Fruit fly (Drosophila melanogaster) whole organism, prepupa: ENCODE measurements around the gene Mdh2.

Experiments
- Blimp-1 ChIP-seq: fragments of 200-800 bp; sonication (Bioruptor generic); optimal IDR thresholded peaks from 3 replicates; lab custom pipeline; 2017; ENCODE audit warnings: missing biosample characterization, missing genetic modification characterization, mild to moderate bottlenecking, moderate library complexity, missing genetic modification reagents
- CG10631 ChIP-seq: fragments of 200-800 bp; sonication (Bioruptor generic); optimal IDR thresholded peaks from 2 replicates; lab custom pipeline; 2016; ENCODE audit warnings: missing biosample characterization, missing genetic modification characterization
- CG10669 ChIP-seq: fragments of 200-800 bp; sonication (Bioruptor generic); optimal IDR thresholded peaks from 3 replicates; lab custom pipeline; 2018; ENCODE audit warnings: missing biosample characterization, mild to moderate bottlenecking, missing genetic modification characterization, moderate library complexity
- CG11294 ChIP-seq: fragments of 200-800 bp; sonication (Bioruptor generic); IDR thresholded peaks from 2 replicates; pipeline ENCODE4 v1.3.6; 2022; ENCODE audit warnings: missing biosample characterization, missing genetic modification characterization
- CG15336 ChIP-seq: fragments of 200-800 bp; sonication (Bioruptor generic); IDR thresholded peaks from 2 replicates; pipeline ENCODE4 v1.3.6; 2022; ENCODE audit warnings: missing biosample characterization, missing genetic modification characterization
- CG1621 ChIP-seq: fragments of 200-800 bp; sonication (Bioruptor generic); optimal IDR thresholded peaks from 3 replicates; lab custom pipeline; 2018; ENCODE audit warnings: missing biosample characterization, mild to moderate bottlenecking, missing genetic modification characterization
- CG16779 ChIP-seq: fragments of 200-800 bp; sonication (Bioruptor generic); optimal IDR thresholded peaks from 3 replicates; lab custom pipeline; 2017; ENCODE audit warnings: missing biosample characterization, mild to moderate bottlenecking, missing genetic modification characterization
- CG3032 ChIP-seq: fragments of 200-800 bp; optimal IDR thresholded peaks from 2 replicates; lab custom pipeline; 2019; ENCODE audit warnings: missing biosample characterization, mild to moderate bottlenecking, missing genetic modification characterization, moderate library complexity
- CG31627 ChIP-seq: fragments of 200-800 bp; sonication (Bioruptor generic); optimal IDR thresholded peaks from 3 replicates; lab custom pipeline; 2016; ENCODE audit warnings: missing biosample characterization, missing genetic modification characterization
- CG34406 ChIP-seq: fragments of 200-800 bp; sonication (Bioruptor generic); optimal IDR thresholded peaks from 3 replicates; lab custom pipeline; 2016; ENCODE audit warnings: missing biosample characterization, missing genetic modification characterization
- CG6163 ChIP-seq: fragments of 200-800 bp; sonication (Bioruptor generic); IDR thresholded peaks from 3 replicates; pipeline ENCODE4 v1.3.6; 2022; ENCODE audit warnings: missing biosample characterization, missing genetic modification characterization
- CG6854 ChIP-seq: fragments of 200-800 bp; sonication (Bioruptor generic); optimal IDR thresholded peaks from 2 replicates; lab custom pipeline; 2017; ENCODE audit warnings: missing biosample characterization, mild to moderate bottlenecking, missing genetic modification characterization
- CG8119 ChIP-seq: fragments of 200-800 bp; sonication (Bioruptor generic); IDR thresholded peaks from 3 replicates; pipeline ENCODE4 v1.3.6; 2022; ENCODE audit warnings: missing biosample characterization, missing genetic modification characterization
- CG8319 ChIP-seq: fragments of 200-800 bp; sonication (Bioruptor generic); optimal IDR thresholded peaks from 3 replicates; lab custom pipeline; 2016; ENCODE audit warnings: missing biosample characterization, missing genetic modification characterization
- CG8632 ChIP-seq: fragments of 200-800 bp; sonication (Bioruptor generic); optimal IDR thresholded peaks from 3 replicates; lab custom pipeline; 2016; ENCODE audit warnings: missing biosample characterization, missing genetic modification characterization
- CG9139 ChIP-seq: fragments of 200-800 bp; sonication (Bioruptor generic); optimal IDR thresholded peaks from 3 replicates; lab custom pipeline; 2017; ENCODE audit warnings: missing biosample characterization, mild to moderate bottlenecking, missing genetic modification characterization
- Eip75B ChIP-seq: fragments of 200-800 bp; sonication (Bioruptor generic); optimal IDR thresholded peaks from 3 replicates; lab custom pipeline; 2016; ENCODE audit warnings: missing biosample characterization, missing genetic modification characterization
- Eip78C ChIP-seq: fragments of 200-800 bp; sonication (Bioruptor generic); peaks from one replicate; lab custom pipeline; 2016; ENCODE audit warnings: missing biosample characterization, missing genetic modification characterization
- Eip93F ChIP-seq: fragments of 200-800 bp; sonication (Bioruptor generic); optimal IDR thresholded peaks from 2 replicates; lab custom pipeline; 2016; ENCODE audit warnings: missing biosample characterization, mild to moderate bottlenecking, missing genetic modification characterization
- Ets96B ChIP-seq: fragments of 200-800 bp; optimal IDR thresholded peaks from 2 replicates; lab custom pipeline; 2019; ENCODE audit warnings: missing biosample characterization, mild to moderate bottlenecking, missing genetic modification characterization, moderate library complexity
- Gug ChIP-seq: fragments of 200-800 bp; sonication (Bioruptor generic); IDR thresholded peaks from 2 replicates; pipeline ENCODE4 v1.3.6; 2022; ENCODE audit warnings: missing biosample characterization, missing genetic modification characterization
- Hr39 ChIP-seq: fragments of 200-800 bp; sonication (Bioruptor generic); optimal IDR thresholded peaks from 2 replicates; lab custom pipeline; 2016; ENCODE audit warnings: missing biosample characterization, missing genetic modification characterization
- Hr4 ChIP-seq: fragments of 200-800 bp; sonication (Bioruptor generic); optimal IDR thresholded peaks from 3 replicates; lab custom pipeline; 2016; ENCODE audit warnings: missing biosample characterization, missing genetic modification characterization
- OdsH ChIP-seq: fragments of 200-800 bp; sonication (Bioruptor generic); optimal IDR thresholded peaks from 3 replicates; lab custom pipeline; 2016; ENCODE audit warnings: missing biosample characterization, missing genetic modification characterization
- Smox ChIP-seq: fragments of 200-800 bp; sonication (Bioruptor generic); optimal IDR thresholded peaks from 3 replicates; lab custom pipeline; 2016; ENCODE audit warnings: missing biosample characterization, missing genetic modification characterization
- Sox102F ChIP-seq: fragments of 200-800 bp; sonication (Bioruptor generic); optimal IDR thresholded peaks from 2 replicates; lab custom pipeline; 2016; ENCODE audit warnings: missing biosample characterization, mild to moderate bottlenecking, missing genetic modification characterization
- Sox15 ChIP-seq: fragments of 200-800 bp; sonication (Bioruptor generic); optimal IDR thresholded peaks from 3 replicates; lab custom pipeline; 2016; ENCODE audit warnings: missing biosample characterization, missing genetic modification characterization
- achi ChIP-seq: fragments of 200-800 bp; sonication (Bioruptor generic); optimal IDR thresholded peaks from 3 replicates; lab custom pipeline; 2016; ENCODE audit warnings: missing biosample characterization, missing genetic modification characterization
- acj6 ChIP-seq: fragments of 200-800 bp; sonication (Bioruptor generic); optimal IDR thresholded peaks from 3 replicates; lab custom pipeline; 2016; ENCODE audit warnings: missing biosample characterization, missing genetic modification characterization
- dac ChIP-seq: fragments of 200-800 bp; sonication (Bioruptor generic); optimal IDR thresholded peaks from 2 replicates; lab custom pipeline; 2017; ENCODE audit warnings: missing biosample characterization, mild to moderate bottlenecking, missing genetic modification characterization
- dsx ChIP-seq: fragments of 200-800 bp; optimal IDR thresholded peaks from 3 replicates; lab custom pipeline; 2019; ENCODE audit warnings: missing biosample characterization, mild to moderate bottlenecking, missing genetic modification characterization, moderate library complexity; ENCODE audit not compliant: poor library complexity, severe bottlenecking
- eg ChIP-seq: fragments of 200-800 bp; sonication (Bioruptor generic); IDR thresholded peaks from 3 replicates; pipeline ENCODE4 v1.3.6; 2022; ENCODE audit warnings: missing biosample characterization, missing genetic modification characterization
- esn ChIP-seq: fragments of 200-800 bp; sonication (Bioruptor generic); optimal IDR thresholded peaks from 2 replicates; lab custom pipeline; 2016; ENCODE audit warnings: missing biosample characterization, mild to moderate bottlenecking, missing genetic modification characterization, moderate library complexity
- fd85E ChIP-seq: fragments of 200-800 bp; sonication (Bioruptor generic); optimal IDR thresholded peaks from 3 replicates; lab custom pipeline; 2016; ENCODE audit warnings: missing biosample characterization, missing genetic modification characterization
- fkh ChIP-seq: fragments of 200-800 bp; sonication (Bioruptor generic); optimal IDR thresholded peaks from 3 replicates; lab custom pipeline; 2017; ENCODE audit warnings: missing biosample characterization, mild to moderate bottlenecking, missing genetic modification characterization, moderate library complexity
- lz ChIP-seq: fragments of 200-800 bp; sonication (Bioruptor generic); optimal IDR thresholded peaks from 3 replicates; lab custom pipeline; 2016; ENCODE audit warnings: missing biosample characterization, missing genetic modification characterization
- net ChIP-seq: fragments of 200-800 bp; sonication (Bioruptor generic); optimal IDR thresholded peaks from 3 replicates; lab custom pipeline; 2016; ENCODE audit warnings: missing biosample characterization, missing genetic modification characterization
- pdm3 ChIP-seq: fragments of 200-800 bp; sonication (Bioruptor generic); optimal IDR thresholded peaks from 3 replicates; lab custom pipeline; 2016; ENCODE audit warnings: missing biosample characterization, missing genetic modification characterization
- salr ChIP-seq, 2 experiments: fragments of 200-800 bp; sonication (Bioruptor generic); optimal IDR thresholded peaks; 3 replicates each; lab custom pipeline; 2016 to 2018; ENCODE audit warnings: missing biosample characterization in 2 of 2, missing genetic modification characterization in 2 of 2, mild to moderate bottlenecking in 1 of 2
- spab ChIP-seq: fragments of 200-800 bp; sonication (Bioruptor generic); optimal IDR thresholded peaks from 2 replicates; lab custom pipeline; 2017; ENCODE audit warnings: missing biosample characterization, mild to moderate bottlenecking, missing genetic modification characterization, missing genetic modification reagents
- ss ChIP-seq, 2 experiments: fragments of 200-800 bp; sonication (Bioruptor generic); optimal IDR thresholded peaks; 2 replicates in 1 of 2; 3 replicates in 1 of 2; lab custom pipeline; 2017 to 2018; ENCODE audit warnings: mild to moderate bottlenecking in 2 of 2, missing biosample characterization in 2 of 2, missing genetic modification characterization in 2 of 2, moderate library complexity in 1 of 2
- svp ChIP-seq: fragments of 200-800 bp; sonication (Bioruptor generic); peaks from one replicate; lab custom pipeline; 2016; ENCODE audit warnings: missing biosample characterization, missing genetic modification characterization
- topi ChIP-seq: fragments of 200-800 bp; sonication (Bioruptor generic); optimal IDR thresholded peaks from 3 replicates; lab custom pipeline; 2016; ENCODE audit warnings: missing biosample characterization, missing genetic modification characterization

Mdh2 gene

dm6 chr3R:18242089-18242955 lies 16.1 kb downstream of the Mdh2 start, which contains the start of the genes CG7156 and 14-3-3epsilon (continued):
- peak; percentile 10 for TF ChIP-seq Blimp-1
- TF ChIP-seq CG6163 (GFP tag; lab: Robert Waterston, UW) = 0 out of 3 replicates have a peak, but pooled peaks have one; percentile 31
- no peak for TF ChIP-seq CG3032
- no peak for TF ChIP-seq Eip93F (GFP tag; lab: Kevin White, UChicago)
- peak; percentile 64 for TF ChIP-seq esn (GFP tag; lab: Kevin White, UChicago)
- peak; percentile 19; the same call in 1 of the 3 replicates for TF ChIP-seq CG8119 (GFP tag; lab: Robert Waterston, UW)
- peak; percentile 56 for TF ChIP-seq CG9139 (GFP tag; lab: Kevin White, UChicago)
- no peak for TF ChIP-seq fkh
- peak; percentile 48 for TF ChIP-seq achi (GFP tag; lab: Kevin White, UChicago)
- TF ChIP-seq svp (GFP tag; lab: Kevin White, UChicago) = peak; percentile 48
- TF ChIP-seq, all 60 proteins: peak for 25

DNA sequence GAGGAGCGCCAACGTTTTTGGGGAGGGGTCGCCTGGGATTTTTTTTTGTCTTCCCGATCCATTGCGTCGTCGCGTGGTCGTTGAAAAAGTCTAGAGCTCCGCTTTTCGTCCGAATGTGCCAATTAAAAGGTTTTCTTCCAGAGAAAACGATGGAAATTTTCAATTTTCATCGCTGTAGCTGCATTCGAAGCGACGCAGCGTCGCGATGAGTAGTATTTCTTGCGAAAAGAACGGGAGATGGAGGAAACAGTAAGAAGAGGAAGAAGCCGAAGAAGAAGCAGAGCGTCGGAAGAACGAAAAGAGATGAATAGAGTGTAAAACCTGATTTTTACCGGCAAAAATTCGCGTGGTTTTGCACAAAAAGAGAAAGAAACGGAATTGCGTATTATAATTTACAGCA lies 16.8 kb downstream of the Mdh2 start:
- TF ChIP-seq CG6163 (GFP tag; lab: Robert Waterston, UW) (peak; percentile 15; the same call in 1 of the 3 replicates), ss (GFP tag; optimal IDR thresholded peaks at IDR 0.05; lab: Kevin White, UChicago) (no peak), Eip78C (GFP tag; lab: Kevin White, UChicago) (peak; percentile 2), eg (GFP tag; lab: Robert Waterston, UW) (0 out of 3 replicates have a peak, but pooled peaks have one; percentile 5)

dm6 chr3R:18243718-18244170 lies 17.5 kb downstream of the Mdh2 start:
- TF ChIP-seq Gug = 0 out of 2 replicates have a peak, but pooled peaks have one; percentile 35
- peak; percentile 47 for TF ChIP-seq CG31627
- TF ChIP-seq CG16779 (tag; lab: Kevin White, UChicago) = no peak
- TF ChIP-seq net = no peak
- peak; percentile 49 for TF ChIP-seq lz (GFP tag; lab: Kevin White, UChicago)
- TF ChIP-seq Ets96B (tag; lab: Kevin White, UChicago) = peak; percentile 10
- no peak for TF ChIP-seq CG6854 (GFP tag; lab: Kevin White, UChicago)
- TF ChIP-seq CG15336 (GFP tag; lab: Robert Waterston, UW) = peak; percentile 28; the same call in 1 of the 2 replicates
- TF ChIP-seq fkh = no peak
- peak; percentile 47; the same call in 1 of the 3 replicates for TF ChIP-seq eg (GFP tag; lab: Robert Waterston, UW)
- peak; percentile 11 for TF ChIP-seq dac
- TF ChIP-seq CG8632 (GFP tag; lab: Kevin White, UChicago) = peak; percentile 32
- peak; percentile 40 for TF ChIP-seq pdm3
- peak; percentile 39 for TF ChIP-seq Hr39 (GFP tag; lab: Kevin White, UChicago)
- peak; percentile 3 for TF ChIP-seq acj6 (GFP tag; lab: Kevin White, UChicago)
- peak; percentile 30 for TF ChIP-seq Hr4 (GFP tag; lab: Kevin White, UChicago)
- no peak for TF ChIP-seq CG8319 (GFP tag; lab: Kevin White, UChicago)
- TF ChIP-seq fd85E = no peak
- peak; percentile 10 for TF ChIP-seq CG34406 (GFP tag; lab: Kevin White, UChicago)
- peak; percentile 31 for TF ChIP-seq CG10669 (GFP tag; lab: Kevin White, UChicago)
- TF ChIP-seq CG10631 (GFP tag; lab: Kevin White, UChicago) = peak; percentile 18
- TF ChIP-seq CG6163 (GFP tag; lab: Robert Waterston, UW) = peak; percentile 68
- no peak for TF ChIP-seq Smox (GFP tag; lab: Kevin White, UChicago)
- no peak for TF ChIP-seq dsx (GFP tag; lab: Kevin White, UChicago)
- peak; percentile 43 for TF ChIP-seq topi (GFP tag; lab: Kevin White, UChicago)
- TF ChIP-seq CG1621 (tag; lab: Kevin White, UChicago) = no peak
- TF ChIP-seq CG3032 = peak; percentile 5
- peak; percentile 56 for TF ChIP-seq achi (GFP tag; lab: Kevin White, UChicago)
- TF ChIP-seq Eip93F (GFP tag; lab: Kevin White, UChicago) = no peak
- TF ChIP-seq Blimp-1 = no peak
- TF ChIP-seq CG11294 (GFP tag; lab: Robert Waterston, UW) = no peak
- peak; percentile 44 for TF ChIP-seq esn (GFP tag; lab: Kevin White, UChicago)
- TF ChIP-seq ss (GFP tag; optimal IDR thresholded peaks at IDR 0.05; lab: Kevin White, UChicago) = no peak
- peak; percentile 54 for TF ChIP-seq Eip78C (GFP tag; lab: Kevin White, UChicago)
- no peak for TF ChIP-seq salr (GFP tag; optimal IDR thresholded peaks at IDR 0.05; lab: Kevin White, UChicago)
- TF ChIP-seq OdsH (GFP tag; lab: Kevin White, UChicago) = peak; percentile 41
- peak; percentile 29 for TF ChIP-seq Sox102F (GFP tag; lab: Kevin White, UChicago)
- TF ChIP-seq spab (GFP tag; lab: Kevin White, UChicago) = no peak
- peak; percentile 14 for TF ChIP-seq Eip75B (GFP tag; lab: Kevin White, UChicago)
- TF ChIP-seq Sox15 (GFP tag; lab: Kevin White, UChicago) = peak; percentile 30
